Fruit fly (Drosophila melanogaster) whole organism, wandering third instar larva: ENCODE data around the gene CG14313.

Source experiments
- HLH106 ChIP-seq: fragments of 200-800 bp; optimal IDR thresholded peaks from 3 replicates; lab custom pipeline; 2019; ENCODE audit warnings: missing biosample characterization, mild to moderate bottlenecking, missing genetic modification characterization, moderate library complexity
- Hr83 ChIP-seq: fragments of 200-300 bp; sonication (Bioruptor generic); optimal IDR thresholded peaks from 2 replicates; lab custom pipeline; 2016; ENCODE audit warnings: missing biosample characterization, mild to moderate bottlenecking, missing genetic modification characterization, moderate library complexity; ENCODE audit not compliant: poor library complexity, severe bottlenecking
- Rel ChIP-seq, 2 experiments: fragments of 200-800 bp; sonication (Bioruptor generic) in 1 of 2; optimal IDR thresholded peaks; 2 replicates in 1 of 2; 3 replicates in 1 of 2; lab custom pipeline; 2016 to 2019; ENCODE audit warnings: mild to moderate bottlenecking in 2 of 2, missing biosample characterization in 2 of 2, missing genetic modification characterization in 2 of 2, moderate library complexity in 1 of 2
- br ChIP-seq: fragments of 200-800 bp; sonication (Bioruptor generic); optimal IDR thresholded peaks from 2 replicates; lab custom pipeline; 2016; ENCODE audit warnings: missing biosample characterization, missing genetic modification characterization
- psq ChIP-seq: fragments of 200-800 bp; sonication (Bioruptor generic); optimal IDR thresholded peaks from 3 replicates; lab custom pipeline; 2017; ENCODE audit warnings: missing biosample characterization, mild to moderate bottlenecking, missing genetic modification characterization, moderate library complexity
- rgr ChIP-seq: fragments of 200-800 bp; sonication (Bioruptor generic); optimal IDR thresholded peaks from 3 replicates; lab custom pipeline; 2016; ENCODE audit warnings: missing biosample characterization, mild to moderate bottlenecking, missing genetic modification characterization

- TF ChIP-seq psq (GFP tag; lab: Kevin White, UChicago) (no peak), HLH106 (tag; lab: Kevin White, UChicago) (no peak), br (GFP tag; lab: Kevin White, UChicago) (no peak), Rel (GFP tag; optimal IDR thresholded peaks at IDR 0.05; lab: Kevin White, UChicago) (no peak), Rel (tag; optimal IDR thresholded peaks at IDR 0.05; lab: Kevin White, UChicago) (no peak), Hr83 (GFP tag; lab: Kevin White, UChicago) (no peak), rgr (GFP tag; lab: Kevin White, UChicago) (no peak)
Observed at dm6 chr3R:18196622-18196990, 4.8 kb upstream of the CG14313 start.
